Worm (Caenorhabditis elegans) whole organism, L4 larva: ENCODE results near the gene Y52E8A.2.

Source experiments
- F37D6.2 ChIP-seq: sonication (generic microtip); optimal IDR thresholded peaks from 2 replicates; lab custom pipeline; 2016; ENCODE audit warnings: mild to moderate bottlenecking, missing genetic modification characterization, missing compliant biosample characterization
- Y105C5A.15 ChIP-seq: fragments of 200-800 bp; sonication (Bioruptor generic); IDR thresholded peaks from 2 replicates; pipeline ENCODE4 v1.3.6; 2022; ENCODE audit warnings: missing genetic modification characterization, missing compliant biosample characterization
- aha-1 ChIP-seq: fragments of 150-350 bp; peaks from one replicate; lab custom pipeline; 2014; ENCODE audit warnings: missing biosample characterization, missing genetic modification characterization
- ceh-20 ChIP-seq: fragments of 200-800 bp; sonication (Bioruptor generic); IDR thresholded peaks from 2 replicates; pipeline ENCODE4 v1.3.6; 2022; ENCODE audit warnings: missing genetic modification reagents, missing genetic modification characterization, missing compliant biosample characterization
- ceh-28 ChIP-seq: fragments of 150-350 bp; optimal IDR thresholded peaks from 2 replicates; lab custom pipeline; 2014; ENCODE audit warnings: missing biosample characterization, missing genetic modification reagents, missing genetic modification characterization
- daf-16 ChIP-seq, 3 experiments: sonication (generic microtip); optimal IDR thresholded peaks; 2 replicates each; lab custom pipeline; 2016 to 2017; ENCODE audit warnings: missing genetic modification characterization in 3 of 3, missing genetic modification reagents in 3 of 3, mild to moderate bottlenecking in 2 of 3, missing compliant biosample characterization in 2 of 3, missing biosample characterization in 1 of 3, moderate library complexity in 1 of 3
- lir-3 ChIP-seq: sonication (generic microtip); optimal IDR thresholded peaks from 2 replicates; lab custom pipeline; 2016; ENCODE audit warnings: mild to moderate bottlenecking, missing genetic modification characterization, missing compliant biosample characterization
- php-3 ChIP-seq: fragments of 200-800 bp; sonication (Bioruptor generic); IDR thresholded peaks from 2 replicates; pipeline ENCODE4 v1.3.6; 2022; ENCODE audit warnings: missing genetic modification reagents, missing genetic modification characterization, missing compliant biosample characterization
- spr-3 ChIP-seq: fragments of 200-800 bp; sonication (Bioruptor generic); optimal IDR thresholded peaks from 2 replicates; lab custom pipeline; 2018; ENCODE audit warnings: mild to moderate bottlenecking, missing genetic modification characterization, missing compliant biosample characterization

Gene Y52E8A.2

DNA sequence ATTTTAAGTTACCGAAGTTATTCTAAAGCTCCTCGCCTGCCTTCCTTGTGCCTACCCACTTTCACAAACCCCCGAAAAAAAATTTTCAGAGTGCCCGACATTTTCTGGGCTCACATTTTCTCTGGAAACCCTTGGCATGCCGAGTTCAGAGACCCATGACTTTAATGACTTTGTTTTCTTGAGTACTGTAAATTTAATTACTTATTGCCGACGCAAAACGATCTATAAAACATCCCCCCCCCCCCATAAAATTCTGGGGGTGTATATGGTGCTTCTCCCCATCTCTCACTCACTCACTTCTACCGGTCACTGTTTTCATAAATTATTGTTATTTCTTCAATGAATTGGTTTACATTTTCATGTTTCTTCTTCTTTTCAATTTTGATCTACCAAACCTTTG, 47.3 kb downstream of the Y52E8A.2 start, which contains the start of gene try-9:
Gene try-9, plus strand, starts transcription at position 301 of the 400 bp plus-strand sequence.
- TF ChIP-seq aha-1 (tag; lab: Kevin White, UChicago) (peak; percentile 38), F37D6.2 (tag; lab: Kevin White, UChicago) (no peak), php-3 (GFP tag; lab: Robert Waterston, UW) (0 out of 2 replicates have a peak, but pooled peaks have one; percentile 26), Y105C5A.15 (GFP tag; lab: Robert Waterston, UW) (no peak), ceh-20 (GFP tag; lab: Robert Waterston, UW) (no peak)
- TF ChIP-seq, all 104 proteins: peak for 2

DNA sequence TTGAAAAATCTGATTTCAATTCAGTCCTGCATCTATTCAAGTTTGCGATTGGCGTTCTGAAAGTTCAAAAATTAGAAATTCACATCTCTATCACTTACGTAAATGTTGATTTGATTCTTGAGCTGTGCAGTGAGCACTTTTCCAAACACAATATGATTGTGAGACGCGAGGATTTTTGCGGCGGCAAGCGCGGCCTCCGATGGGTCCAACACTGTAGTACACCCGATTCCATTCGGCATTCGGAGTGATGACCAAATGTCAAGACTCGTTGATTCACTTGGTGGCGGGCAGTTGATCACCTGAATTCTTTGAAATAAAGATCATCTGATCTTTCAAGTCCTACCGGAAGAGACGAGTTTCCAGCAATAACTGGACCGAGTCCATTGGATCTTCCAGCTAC, 49.1 kb downstream of the Y52E8A.2 start:
- TF ChIP-seq lir-3 (tag; lab: Kevin White, UChicago), result no peak
- TF ChIP-seq aha-1 (tag; lab: Kevin White, UChicago), result peak; percentile 96

DNA sequence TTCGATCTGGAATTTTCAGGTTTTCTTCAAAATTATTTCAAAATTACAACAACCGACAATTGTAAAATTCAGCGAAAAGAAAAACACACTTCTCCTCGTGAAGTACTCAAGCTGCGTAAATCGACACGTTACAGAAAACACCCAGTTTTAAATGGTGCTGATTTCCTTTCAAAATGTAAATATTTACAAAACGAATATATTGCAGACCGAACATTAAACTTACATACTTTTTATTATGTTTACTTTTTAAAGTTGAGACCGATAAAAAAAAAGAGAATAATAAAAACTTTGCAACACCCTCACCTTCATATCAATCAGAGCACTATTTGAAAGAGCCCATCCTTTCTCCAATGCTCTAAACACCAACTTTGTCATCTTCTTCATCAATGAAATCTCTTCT, 50.2 kb downstream of the Y52E8A.2 start:
- TF ChIP-seq daf-16 (GFP tag; optimal IDR thresholded peaks at IDR 0.05; lab: Kevin White, UChicago) (no peak), daf-16 (tag; optimal IDR thresholded peaks at IDR 0.05; lab: Kevin White, UChicago) (peak; percentile 56), spr-3 (GFP tag; lab: Kevin White, UChicago) (no peak), ceh-28 (tag; lab: Kevin White, UChicago) (no peak)
